Fruit fly (Drosophila melanogaster): ENCODE results near the gene CG5478.

DNA sequence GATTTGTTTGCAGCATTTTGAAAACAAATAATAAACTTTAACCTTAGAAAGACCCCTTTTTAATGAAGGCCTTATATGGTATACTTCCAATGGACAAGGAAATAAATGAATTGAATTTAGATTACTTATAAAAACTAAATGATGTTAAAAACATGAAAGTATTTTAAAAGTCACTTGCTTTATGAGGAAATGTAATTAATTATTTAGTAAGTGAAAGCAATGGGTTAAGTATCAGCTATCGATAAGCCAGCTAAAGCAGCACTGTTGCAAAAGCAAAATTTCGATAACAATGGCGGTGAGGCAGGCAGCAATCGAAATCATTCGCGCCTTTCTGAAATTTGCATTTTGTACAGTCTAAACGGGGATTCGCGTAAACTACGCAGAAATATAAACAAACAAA lies 31.6 kb upstream of the CG5478 start, which contains the start of the genes CG32856 and Rbf2:
- TF ChIP-seq Crg-1 (GFP tag; optimal IDR thresholded peaks at IDR 0.05) (peak; percentile 70), cnc (optimal IDR thresholded peaks at IDR 0.05) (no peak), CG7101 (tag; optimal IDR thresholded peaks at IDR 0.05) (peak; percentile 95), tj (GFP tag; optimal IDR thresholded peaks at IDR 0.05) (peak; percentile 64)
